Fruit fly (Drosophila melanogaster) whole organism, prepupa: ENCODE measurements around the gene CG10750.

ENCODE experiments used
- CG10631 ChIP-seq: fragments of 200-800 bp; sonication (Bioruptor generic); optimal IDR thresholded peaks from 2 replicates; lab custom pipeline; 2016; ENCODE audit warnings: missing biosample characterization, missing genetic modification characterization
- CG11294 ChIP-seq: fragments of 200-800 bp; sonication (Bioruptor generic); IDR thresholded peaks from 2 replicates; pipeline ENCODE4 v1.3.6; 2022; ENCODE audit warnings: missing biosample characterization, missing genetic modification characterization
- CG11762 ChIP-seq: fragments of 200-800 bp; sonication (Bioruptor generic); optimal IDR thresholded peaks from 3 replicates; lab custom pipeline; 2016; ENCODE audit warnings: missing biosample characterization, missing genetic modification characterization; ENCODE audit not compliant: insufficient read depth
- CG11902 ChIP-seq: fragments of 200-800 bp; sonication (Bioruptor generic); optimal IDR thresholded peaks from 3 replicates; lab custom pipeline; 2016; ENCODE audit warnings: missing biosample characterization, missing genetic modification characterization
- CG15336 ChIP-seq: fragments of 200-800 bp; sonication (Bioruptor generic); IDR thresholded peaks from 2 replicates; pipeline ENCODE4 v1.3.6; 2022; ENCODE audit warnings: missing biosample characterization, missing genetic modification characterization
- CG1621 ChIP-seq: fragments of 200-800 bp; sonication (Bioruptor generic); optimal IDR thresholded peaks from 3 replicates; lab custom pipeline; 2018; ENCODE audit warnings: missing biosample characterization, mild to moderate bottlenecking, missing genetic modification characterization
- CG16779 ChIP-seq: fragments of 200-800 bp; sonication (Bioruptor generic); optimal IDR thresholded peaks from 3 replicates; lab custom pipeline; 2017; ENCODE audit warnings: missing biosample characterization, mild to moderate bottlenecking, missing genetic modification characterization
- CG3032 ChIP-seq: fragments of 200-800 bp; optimal IDR thresholded peaks from 2 replicates; lab custom pipeline; 2019; ENCODE audit warnings: missing biosample characterization, mild to moderate bottlenecking, missing genetic modification characterization, moderate library complexity
- CG3919 ChIP-seq: fragments of 200-800 bp; sonication (Bioruptor generic); optimal IDR thresholded peaks from 3 replicates; lab custom pipeline; 2016; ENCODE audit warnings: missing biosample characterization, missing genetic modification characterization
- CG6276 ChIP-seq: fragments of 200-800 bp; sonication (Bioruptor generic); optimal IDR thresholded peaks from 2 replicates; lab custom pipeline; 2017; ENCODE audit warnings: missing biosample characterization, mild to moderate bottlenecking, missing genetic modification characterization
- CG6792 ChIP-seq: fragments of 200-800 bp; sonication (Bioruptor generic); optimal IDR thresholded peaks from 3 replicates; lab custom pipeline; 2016; ENCODE audit warnings: missing biosample characterization, missing genetic modification characterization
- CG6808 ChIP-seq: fragments of 200-800 bp; sonication (Bioruptor generic); optimal IDR thresholded peaks from 3 replicates; lab custom pipeline; 2017; ENCODE audit warnings: missing biosample characterization, missing genetic modification characterization, mild to moderate bottlenecking, moderate library complexity, missing genetic modification reagents
- CG6854 ChIP-seq: fragments of 200-800 bp; sonication (Bioruptor generic); optimal IDR thresholded peaks from 2 replicates; lab custom pipeline; 2017; ENCODE audit warnings: missing biosample characterization, mild to moderate bottlenecking, missing genetic modification characterization
- CG7368 ChIP-seq: fragments of 200-800 bp; sonication (Bioruptor generic); optimal IDR thresholded peaks from 3 replicates; lab custom pipeline; 2016; ENCODE audit warnings: missing biosample characterization, missing genetic modification characterization
- CG8119 ChIP-seq: fragments of 200-800 bp; sonication (Bioruptor generic); IDR thresholded peaks from 3 replicates; pipeline ENCODE4 v1.3.6; 2022; ENCODE audit warnings: missing biosample characterization, missing genetic modification characterization
- CG8319 ChIP-seq: fragments of 200-800 bp; sonication (Bioruptor generic); optimal IDR thresholded peaks from 3 replicates; lab custom pipeline; 2016; ENCODE audit warnings: missing biosample characterization, missing genetic modification characterization
- CG8632 ChIP-seq: fragments of 200-800 bp; sonication (Bioruptor generic); optimal IDR thresholded peaks from 3 replicates; lab custom pipeline; 2016; ENCODE audit warnings: missing biosample characterization, missing genetic modification characterization
- CG9139 ChIP-seq: fragments of 200-800 bp; sonication (Bioruptor generic); optimal IDR thresholded peaks from 3 replicates; lab custom pipeline; 2017; ENCODE audit warnings: missing biosample characterization, mild to moderate bottlenecking, missing genetic modification characterization
- Eip78C ChIP-seq: fragments of 200-800 bp; sonication (Bioruptor generic); peaks from one replicate; lab custom pipeline; 2016; ENCODE audit warnings: missing biosample characterization, missing genetic modification characterization
- Eip93F ChIP-seq: fragments of 200-800 bp; sonication (Bioruptor generic); optimal IDR thresholded peaks from 2 replicates; lab custom pipeline; 2016; ENCODE audit warnings: missing biosample characterization, mild to moderate bottlenecking, missing genetic modification characterization
- Ets21C ChIP-seq: fragments of 200-800 bp; sonication (Bioruptor generic); optimal IDR thresholded peaks from 3 replicates; lab custom pipeline; 2016; ENCODE audit warnings: missing biosample characterization, missing genetic modification characterization
- Ets96B ChIP-seq: fragments of 200-800 bp; optimal IDR thresholded peaks from 2 replicates; lab custom pipeline; 2019; ENCODE audit warnings: missing biosample characterization, mild to moderate bottlenecking, missing genetic modification characterization, moderate library complexity
- Gug ChIP-seq: fragments of 200-800 bp; sonication (Bioruptor generic); IDR thresholded peaks from 2 replicates; pipeline ENCODE4 v1.3.6; 2022; ENCODE audit warnings: missing biosample characterization, missing genetic modification characterization
- Hr38 ChIP-seq: sonication (Bioruptor generic); optimal IDR thresholded peaks from 2 replicates; lab custom pipeline; 2016; ENCODE audit warnings: missing biosample characterization, missing genetic modification characterization
- Hr39 ChIP-seq: fragments of 200-800 bp; sonication (Bioruptor generic); optimal IDR thresholded peaks from 2 replicates; lab custom pipeline; 2016; ENCODE audit warnings: missing biosample characterization, missing genetic modification characterization
- Lpt ChIP-seq: fragments of 200-800 bp; sonication (Bioruptor generic); optimal IDR thresholded peaks from 3 replicates; lab custom pipeline; 2016; ENCODE audit warnings: missing biosample characterization, missing genetic modification characterization
- Met ChIP-seq: fragments of 200-800 bp; sonication (Bioruptor generic); optimal IDR thresholded peaks from 3 replicates; lab custom pipeline; 2016; ENCODE audit warnings: missing biosample characterization, missing genetic modification characterization
- Smox ChIP-seq: fragments of 200-800 bp; sonication (Bioruptor generic); optimal IDR thresholded peaks from 3 replicates; lab custom pipeline; 2016; ENCODE audit warnings: missing biosample characterization, missing genetic modification characterization
- Sox102F ChIP-seq: fragments of 200-800 bp; sonication (Bioruptor generic); optimal IDR thresholded peaks from 2 replicates; lab custom pipeline; 2016; ENCODE audit warnings: missing biosample characterization, mild to moderate bottlenecking, missing genetic modification characterization
- Sox14 ChIP-seq: fragments of 200-800 bp; sonication (Bioruptor generic); optimal IDR thresholded peaks from 3 replicates; lab custom pipeline; 2016; ENCODE audit warnings: missing biosample characterization, missing genetic modification characterization
- Sox15 ChIP-seq: fragments of 200-800 bp; sonication (Bioruptor generic); optimal IDR thresholded peaks from 3 replicates; lab custom pipeline; 2016; ENCODE audit warnings: missing biosample characterization, missing genetic modification characterization
- achi ChIP-seq: fragments of 200-800 bp; sonication (Bioruptor generic); optimal IDR thresholded peaks from 3 replicates; lab custom pipeline; 2016; ENCODE audit warnings: missing biosample characterization, missing genetic modification characterization
- acj6 ChIP-seq: fragments of 200-800 bp; sonication (Bioruptor generic); optimal IDR thresholded peaks from 3 replicates; lab custom pipeline; 2016; ENCODE audit warnings: missing biosample characterization, missing genetic modification characterization
- cyc ChIP-seq: fragments of 200-800 bp; sonication (Bioruptor generic); optimal IDR thresholded peaks from 3 replicates; lab custom pipeline; 2016; ENCODE audit warnings: missing biosample characterization, missing genetic modification characterization
- eg ChIP-seq: fragments of 200-800 bp; sonication (Bioruptor generic); IDR thresholded peaks from 3 replicates; pipeline ENCODE4 v1.3.6; 2022; ENCODE audit warnings: missing biosample characterization, missing genetic modification characterization
- esn ChIP-seq: fragments of 200-800 bp; sonication (Bioruptor generic); optimal IDR thresholded peaks from 2 replicates; lab custom pipeline; 2016; ENCODE audit warnings: missing biosample characterization, mild to moderate bottlenecking, missing genetic modification characterization, moderate library complexity
- fd59A ChIP-seq: fragments of 200-800 bp; sonication (Bioruptor generic); optimal IDR thresholded peaks from 2 replicates; lab custom pipeline; 2017; ENCODE audit warnings: missing biosample characterization, mild to moderate bottlenecking, missing genetic modification characterization, missing genetic modification reagents
- fd85E ChIP-seq: fragments of 200-800 bp; sonication (Bioruptor generic); optimal IDR thresholded peaks from 3 replicates; lab custom pipeline; 2016; ENCODE audit warnings: missing biosample characterization, missing genetic modification characterization
- fkh ChIP-seq: fragments of 200-800 bp; sonication (Bioruptor generic); optimal IDR thresholded peaks from 3 replicates; lab custom pipeline; 2017; ENCODE audit warnings: missing biosample characterization, mild to moderate bottlenecking, missing genetic modification characterization, moderate library complexity
- lz ChIP-seq: fragments of 200-800 bp; sonication (Bioruptor generic); optimal IDR thresholded peaks from 3 replicates; lab custom pipeline; 2016; ENCODE audit warnings: missing biosample characterization, missing genetic modification characterization
- net ChIP-seq: fragments of 200-800 bp; sonication (Bioruptor generic); optimal IDR thresholded peaks from 3 replicates; lab custom pipeline; 2016; ENCODE audit warnings: missing biosample characterization, missing genetic modification characterization
- pdm3 ChIP-seq: fragments of 200-800 bp; sonication (Bioruptor generic); optimal IDR thresholded peaks from 3 replicates; lab custom pipeline; 2016; ENCODE audit warnings: missing biosample characterization, missing genetic modification characterization
- salr ChIP-seq, 2 experiments: fragments of 200-800 bp; sonication (Bioruptor generic); optimal IDR thresholded peaks; 3 replicates each; lab custom pipeline; 2016 to 2018; ENCODE audit warnings: missing biosample characterization in 2 of 2, missing genetic modification characterization in 2 of 2, mild to moderate bottlenecking in 1 of 2
- spab ChIP-seq: fragments of 200-800 bp; sonication (Bioruptor generic); optimal IDR thresholded peaks from 2 replicates; lab custom pipeline; 2017; ENCODE audit warnings: missing biosample characterization, mild to moderate bottlenecking, missing genetic modification characterization, missing genetic modification reagents
- ss ChIP-seq, 2 experiments: fragments of 200-800 bp; sonication (Bioruptor generic); optimal IDR thresholded peaks; 2 replicates in 1 of 2; 3 replicates in 1 of 2; lab custom pipeline; 2017 to 2018; ENCODE audit warnings: mild to moderate bottlenecking in 2 of 2, missing biosample characterization in 2 of 2, missing genetic modification characterization in 2 of 2, moderate library complexity in 1 of 2
- svp ChIP-seq: fragments of 200-800 bp; sonication (Bioruptor generic); peaks from one replicate; lab custom pipeline; 2016; ENCODE audit warnings: missing biosample characterization, missing genetic modification characterization
- topi ChIP-seq: fragments of 200-800 bp; sonication (Bioruptor generic); optimal IDR thresholded peaks from 3 replicates; lab custom pipeline; 2016; ENCODE audit warnings: missing biosample characterization, missing genetic modification characterization
- vri ChIP-seq: fragments of 200-800 bp; sonication (Bioruptor generic); optimal IDR thresholded peaks from 3 replicates; lab custom pipeline; 2016; ENCODE audit warnings: missing biosample characterization, mild to moderate bottlenecking, missing genetic modification characterization

CG10750 gene

DNA sequence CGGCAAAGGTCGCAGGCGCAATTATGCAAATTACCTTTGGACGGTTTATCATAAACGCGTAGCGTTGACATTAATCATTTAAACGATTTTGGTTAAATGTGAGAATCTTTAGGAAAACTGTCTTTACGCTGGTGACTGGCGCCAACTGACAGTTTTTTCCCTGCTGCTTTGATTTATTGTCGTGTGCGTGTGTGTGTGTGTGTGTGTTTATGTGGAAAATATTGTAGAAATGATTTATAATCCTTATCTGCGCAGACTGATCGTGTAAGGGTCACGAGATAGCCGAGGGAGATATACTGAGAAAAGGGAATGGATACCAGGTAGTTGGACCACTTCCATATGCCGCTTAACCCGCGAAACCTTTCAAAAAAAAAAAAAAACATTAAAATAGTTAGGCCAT lies 24.7 kb downstream of the CG10750 start:
- TF ChIP-seq Ets21C (GFP tag; lab: Kevin White, UChicago), result no peak
- TF ChIP-seq CG11902 (GFP tag; lab: Kevin White, UChicago), result no peak
- TF ChIP-seq Gug (GFP tag; lab: Robert Waterston, UW), result no peak
- no peak for TF ChIP-seq fd85E
- no peak for TF ChIP-seq CG6808 (GFP tag; lab: Kevin White, UChicago)
- no peak for TF ChIP-seq fd59A (GFP tag; lab: Kevin White, UChicago)
- TF ChIP-seq acj6 (GFP tag; lab: Kevin White, UChicago), result no peak
- no peak for TF ChIP-seq topi
- TF ChIP-seq net (GFP tag; lab: Kevin White, UChicago), result no peak
- TF ChIP-seq Eip93F (GFP tag; lab: Kevin White, UChicago), result no peak
- TF ChIP-seq Sox102F, result no peak
- TF ChIP-seq CG11762 (GFP tag; lab: Kevin White, UChicago), result no peak
- TF ChIP-seq cyc (GFP tag; lab: Kevin White, UChicago), result no peak
- TF ChIP-seq CG8119 (GFP tag; lab: Robert Waterston, UW), result no peak
- TF ChIP-seq eg (GFP tag; lab: Robert Waterston, UW), result no peak
- TF ChIP-seq CG8632, result no peak
- TF ChIP-seq, all 60 proteins: peak for 0

DNA sequence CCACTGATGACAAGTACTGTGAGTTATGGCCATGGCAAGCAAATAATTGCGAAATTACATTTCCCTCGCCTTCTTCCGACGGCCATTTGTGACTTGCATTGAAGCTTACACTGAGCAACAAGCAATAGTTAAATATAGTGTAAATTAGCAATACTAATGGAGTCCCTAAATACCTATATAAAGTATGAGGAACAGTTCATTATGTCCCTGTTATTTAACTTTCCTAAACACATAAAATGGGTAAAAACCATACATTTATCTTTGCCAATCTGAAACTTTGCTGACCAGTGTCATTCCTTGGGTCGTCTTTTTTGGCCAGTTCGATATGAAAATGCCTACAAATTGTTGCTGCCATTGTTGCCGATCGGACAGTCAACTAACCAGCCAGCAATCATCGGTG lies 25.4 kb downstream of the CG10750 start:
- TF ChIP-seq cyc (GFP tag; lab: Kevin White, UChicago), result peak; percentile 49
- peak; percentile 41 for TF ChIP-seq Smox (GFP tag; lab: Kevin White, UChicago)
- no peak for TF ChIP-seq Hr38
- peak; percentile 22 for TF ChIP-seq Sox15 (GFP tag; lab: Kevin White, UChicago)
- TF ChIP-seq CG3032, result peak; percentile 60
- peak; percentile 12 for TF ChIP-seq Sox102F
- peak; percentile 49 for TF ChIP-seq CG1621 (tag; lab: Kevin White, UChicago)
- no peak for TF ChIP-seq CG11294
- peak; percentile 72 for TF ChIP-seq CG6276
- TF ChIP-seq Ets21C (GFP tag; lab: Kevin White, UChicago), result peak; percentile 15
- peak; percentile 49 for TF ChIP-seq spab (GFP tag; lab: Kevin White, UChicago)
- peak; percentile 37 for TF ChIP-seq CG8632
- TF ChIP-seq CG3919 (GFP tag; lab: Kevin White, UChicago), result peak; percentile 71
- TF ChIP-seq Eip78C (GFP tag; lab: Kevin White, UChicago), result peak; percentile 95
- TF ChIP-seq esn (GFP tag; lab: Kevin White, UChicago), result peak; percentile 52
- TF ChIP-seq achi (GFP tag; lab: Kevin White, UChicago), result peak; percentile 66
- peak; percentile 67 for TF ChIP-seq CG10631 (GFP tag; lab: Kevin White, UChicago)
- TF ChIP-seq CG8319 (GFP tag; lab: Kevin White, UChicago), result peak; percentile 36
- peak; percentile 88 for TF ChIP-seq eg (GFP tag; lab: Robert Waterston, UW)
- TF ChIP-seq CG15336 (GFP tag; lab: Robert Waterston, UW), result peak; percentile 87
- peak; percentile 0 for TF ChIP-seq vri (GFP tag; lab: Kevin White, UChicago)
- TF ChIP-seq fkh (GFP tag; lab: Kevin White, UChicago), result no peak
- peak; percentile 63 for TF ChIP-seq net (GFP tag; lab: Kevin White, UChicago)
- TF ChIP-seq CG16779 (tag; lab: Kevin White, UChicago), result no peak
- TF ChIP-seq CG11762 (GFP tag; lab: Kevin White, UChicago), result peak; percentile 32
- TF ChIP-seq ss (GFP tag; optimal IDR thresholded peaks at IDR 0.05; lab: Kevin White, UChicago), result peak in 1 of 2 experiments; percentile 23
- peak; percentile 38 for TF ChIP-seq CG6808 (GFP tag; lab: Kevin White, UChicago)
- peak in 1 of 2 experiments; percentile 57 for TF ChIP-seq salr (GFP tag; optimal IDR thresholded peaks at IDR 0.05; lab: Kevin White, UChicago)
- peak; percentile 76 for TF ChIP-seq pdm3 (GFP tag; lab: Kevin White, UChicago)
- TF ChIP-seq CG6792 (GFP tag; lab: Kevin White, UChicago), result peak; percentile 43
- peak; percentile 22 for TF ChIP-seq CG9139 (GFP tag; lab: Kevin White, UChicago)
- TF ChIP-seq CG7368, result peak; percentile 51
- TF ChIP-seq Gug (GFP tag; lab: Robert Waterston, UW), result peak; percentile 66
- TF ChIP-seq svp, result peak; percentile 81
- peak; percentile 58 for TF ChIP-seq acj6 (GFP tag; lab: Kevin White, UChicago)
- peak; percentile 57 for TF ChIP-seq Sox14 (GFP tag; lab: Kevin White, UChicago)
- TF ChIP-seq Eip93F (GFP tag; lab: Kevin White, UChicago), result no peak
- TF ChIP-seq CG6854, result no peak
- TF ChIP-seq lz, result peak; percentile 51
- peak; percentile 74 for TF ChIP-seq Lpt (GFP tag; lab: Kevin White, UChicago)
- peak; percentile 36 for TF ChIP-seq fd59A (GFP tag; lab: Kevin White, UChicago)
- peak; percentile 59 for TF ChIP-seq topi
- peak; percentile 48 for TF ChIP-seq Met (GFP tag; lab: Kevin White, UChicago)
- TF ChIP-seq Ets96B, result peak; percentile 69
- TF ChIP-seq CG8119 (GFP tag; lab: Robert Waterston, UW), result peak; percentile 84
- peak; percentile 37 for TF ChIP-seq Hr39 (GFP tag; lab: Kevin White, UChicago)
